Worm (Caenorhabditis elegans) whole organism, L2 larva: ENCODE results near the gene rpl-16.
"Not testable (repeated sequence)": the region's sequence is repeated elsewhere in the genome, so short reads cannot be mapped to it uniquely, and the experiment has no call there.

ENCODE experiments used
- C34F6.9 ChIP-seq: fragments of 150-350 bp; optimal IDR thresholded peaks from 2 replicates; lab custom pipeline; 2014; ENCODE audit warnings: missing biosample characterization, missing genetic modification characterization
- ceh-16 ChIP-seq: fragments of 150-350 bp; optimal IDR thresholded peaks from 2 replicates; lab custom pipeline; 2014; ENCODE audit warnings: missing biosample characterization, missing genetic modification characterization
- nhr-129 ChIP-seq: fragments of 150-350 bp; optimal IDR thresholded peaks from 2 replicates; lab custom pipeline; 2014; ENCODE audit warnings: missing biosample characterization, missing genetic modification characterization
- nhr-21 ChIP-seq: fragments of 150-350 bp; optimal IDR thresholded peaks from 2 replicates; lab custom pipeline; 2014; ENCODE audit warnings: missing biosample characterization, missing genetic modification characterization
- nhr-23 ChIP-seq: fragments of 150-350 bp; optimal IDR thresholded peaks from 2 replicates; lab custom pipeline; 2014; ENCODE audit warnings: missing biosample characterization, missing genetic modification reagents, missing genetic modification characterization
- nhr-77 ChIP-seq: fragments of 150-350 bp; optimal IDR thresholded peaks from 2 replicates; lab custom pipeline; 2014; ENCODE audit warnings: missing biosample characterization, missing genetic modification characterization

rpl-16 gene

ce11 chrIII:3454045-3454444, 49.4 kb downstream of the rpl-16 start, which contains the start of gene C34C12.1:
TSS of gene C34C12.1 (plus strand) at chrIII:3454345.
- not testable (repeated sequence) for TF ChIP-seq nhr-23, ceh-16, nhr-77 (tag; lab: Kevin White, UChicago)

DNA sequence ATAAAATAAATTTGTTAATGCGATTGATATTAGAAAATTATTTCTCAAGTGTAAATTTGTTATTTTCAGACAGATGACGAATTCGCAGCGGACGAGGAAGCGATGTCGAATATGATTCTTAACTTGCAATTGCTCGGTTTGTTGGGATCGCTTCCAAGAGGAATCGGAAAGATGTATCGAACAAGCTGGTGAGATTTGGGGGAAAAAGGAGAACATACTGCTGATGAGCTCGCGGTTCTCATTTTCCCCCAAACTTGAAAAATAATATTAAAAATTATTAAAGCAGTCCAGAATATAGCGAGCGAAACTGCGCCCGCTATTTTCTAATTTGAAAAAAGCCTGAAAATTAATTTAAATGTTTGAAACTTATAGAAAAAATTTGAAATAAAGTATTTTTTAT, 49.9 kb downstream of the rpl-16 start, which contains the start of gene C34C12.2:
TSS of gene C34C12.2 (plus strand) at position 301 of the 400 bp plus-strand sequence.
- TF ChIP-seq nhr-129, C34F6.9, nhr-21 (tag; lab: Kevin White, UChicago): not testable (repeated sequence)
